Fruit fly (Drosophila melanogaster) whole organism, embryonic: ENCODE measurements around the gene CG14691.

ENCODE experiments used
- CG5245 ChIP-seq: fragments of 200-800 bp; sonication (Bioruptor generic); optimal IDR thresholded peaks from 3 replicates; lab custom pipeline; 2016; ENCODE audit warnings: missing biosample characterization, missing genetic modification characterization
- CG8478 ChIP-seq: fragments of >200 bp; optimal IDR thresholded peaks from 2 replicates; lab custom pipeline; 2018
- Gug ChIP-seq: fragments of 200-800 bp; sonication (Bioruptor generic); IDR thresholded peaks from 4 replicates; pipeline ENCODE4 v1.3.6; 2022; ENCODE audit warnings: missing biosample characterization, missing genetic modification characterization

DNA sequence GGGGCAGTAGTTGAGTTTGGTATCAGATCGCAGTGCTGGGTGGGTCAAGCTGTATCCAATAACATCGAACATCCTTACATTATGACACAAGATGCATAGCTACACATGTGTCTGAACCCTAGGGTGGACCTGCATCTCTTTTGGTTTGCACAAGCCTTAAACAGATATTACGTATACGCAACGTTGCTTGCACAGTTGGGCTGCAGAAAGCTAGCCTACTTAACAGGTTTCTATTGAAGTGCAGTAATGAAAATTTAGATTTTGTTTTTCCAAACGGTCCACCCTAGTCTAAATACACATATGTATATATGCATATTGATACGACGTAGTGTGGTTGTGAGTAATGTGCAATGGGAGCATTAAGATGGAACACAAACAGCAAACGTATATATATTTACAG lies 19.8 kb upstream of the CG14691 start:
- TF ChIP-seq Gug (GFP tag; lab: Robert Waterston, UW) (no peak), CG8478 (lab: Kevin White, UChicago) (no peak), CG5245 (GFP tag; lab: Kevin White, UChicago) (no peak)
